Fruit fly (Drosophila melanogaster) whole organism, embryonic: Measurements from ENCODE around the gene CG6726.

ENCODE experiments used
- Antp ChIP-seq: fragments of 200-800 bp; sonication (Bioruptor generic); optimal IDR thresholded peaks from 3 replicates; lab custom pipeline; 2016; ENCODE audit warnings: missing biosample characterization, missing genetic modification characterization
- CG10147 ChIP-seq: fragments of 200-800 bp; sonication (Bioruptor generic); optimal IDR thresholded peaks from 2 replicates; lab custom pipeline; 2019; ENCODE audit warnings: missing biosample characterization, mild to moderate bottlenecking, missing genetic modification characterization, moderate library complexity
- CG10209 ChIP-seq: fragments of 200-800 bp; sonication (Bioruptor generic); optimal IDR thresholded peaks from 3 replicates; lab custom pipeline; 2017; ENCODE audit warnings: missing biosample characterization, mild to moderate bottlenecking, missing genetic modification characterization, missing genetic modification reagents
- CG10267 ChIP-seq: fragments of 200-800 bp; sonication (Bioruptor generic); optimal IDR thresholded peaks from 2 replicates; lab custom pipeline; 2018; ENCODE audit warnings: missing biosample characterization, mild to moderate bottlenecking, missing genetic modification characterization, moderate library complexity
- CG10366 ChIP-seq: fragments of 200-800 bp; sonication (Bioruptor generic); IDR thresholded peaks from 2 replicates; pipeline ENCODE4 v1.3.6; 2022; ENCODE audit warnings: missing biosample characterization, missing genetic modification characterization
- CG10543 ChIP-seq: fragments of 200-800 bp; sonication (Bioruptor generic); optimal IDR thresholded peaks from 3 replicates; lab custom pipeline; 2017; ENCODE audit warnings: missing biosample characterization, mild to moderate bottlenecking, missing genetic modification characterization, moderate library complexity
- CG10654 ChIP-seq: fragments of 200-800 bp; sonication (Bioruptor generic); optimal IDR thresholded peaks from 2 replicates; lab custom pipeline; 2016; ENCODE audit warnings: missing biosample characterization, missing genetic modification characterization
- CG12155 ChIP-seq: fragments of 200-800 bp; sonication (Bioruptor generic); optimal IDR thresholded peaks from 3 replicates; lab custom pipeline; 2016; ENCODE audit warnings: missing biosample characterization, missing genetic modification characterization
- CG12391 ChIP-seq: fragments of 200-800 bp; sonication (Bioruptor generic); optimal IDR thresholded peaks from 3 replicates; lab custom pipeline; 2018; ENCODE audit warnings: missing biosample characterization, mild to moderate bottlenecking, missing genetic modification characterization, moderate library complexity
- CG14667 ChIP-seq: fragments of 200-800 bp; sonication (Bioruptor generic); IDR thresholded peaks from 2 replicates; pipeline ENCODE4 v1.3.6; 2022; ENCODE audit warnings: missing biosample characterization, missing genetic modification characterization
- CG15269 ChIP-seq: fragments of 200-800 bp; sonication (Bioruptor generic); optimal IDR thresholded peaks from 2 replicates; lab custom pipeline; 2018; ENCODE audit warnings: missing biosample characterization, mild to moderate bottlenecking, missing genetic modification characterization, moderate library complexity
- CG15696 ChIP-seq: fragments of 200-800 bp; sonication (Bioruptor generic); optimal IDR thresholded peaks from 2 replicates; lab custom pipeline; 2019; ENCODE audit warnings: missing biosample characterization, mild to moderate bottlenecking, missing genetic modification characterization, moderate library complexity
- CG16863 ChIP-seq: fragments of 200-800 bp; sonication (Bioruptor generic); optimal IDR thresholded peaks from 3 replicates; lab custom pipeline; 2016; ENCODE audit warnings: missing biosample characterization, missing genetic modification characterization
- CG3407 ChIP-seq: fragments of 200-800 bp; sonication (Bioruptor generic); optimal IDR thresholded peaks from 2 replicates; lab custom pipeline; 2018; ENCODE audit warnings: missing biosample characterization, mild to moderate bottlenecking, missing genetic modification characterization
- CG34376 ChIP-seq: fragments of 200-800 bp; sonication (Bioruptor generic); optimal IDR thresholded peaks from 2 replicates; lab custom pipeline; 2018; ENCODE audit warnings: missing biosample characterization, mild to moderate bottlenecking, missing genetic modification characterization
- CG4820 ChIP-seq: fragments of 200-800 bp; sonication (Bioruptor generic); optimal IDR thresholded peaks from 3 replicates; lab custom pipeline; 2016; ENCODE audit warnings: missing biosample characterization, missing genetic modification characterization
- CG6654 ChIP-seq: fragments of 200-800 bp; sonication (Bioruptor generic); optimal IDR thresholded peaks from 2 replicates; lab custom pipeline; 2017; ENCODE audit warnings: missing biosample characterization, mild to moderate bottlenecking, missing genetic modification characterization
- CG7357 ChIP-seq: fragments of 200-800 bp; sonication (Bioruptor generic); IDR thresholded peaks from 3 replicates; pipeline ENCODE4 v1.3.6; 2022; ENCODE audit warnings: missing biosample characterization, missing genetic modification characterization
- CG7556 ChIP-seq: fragments of 200-800 bp; sonication (Bioruptor generic); optimal IDR thresholded peaks from 2 replicates; lab custom pipeline; 2017; ENCODE audit warnings: missing biosample characterization, mild to moderate bottlenecking, missing genetic modification characterization
- CG7987 ChIP-seq: fragments of 200-800 bp; sonication (Bioruptor generic); optimal IDR thresholded peaks from 2 replicates; lab custom pipeline; 2018; ENCODE audit warnings: missing biosample characterization, mild to moderate bottlenecking, missing genetic modification characterization, moderate library complexity
- CG8765 ChIP-seq: fragments of 200-800 bp; sonication (Bioruptor generic); IDR thresholded peaks from 2 replicates; pipeline ENCODE4 v1.3.6; 2022; ENCODE audit warnings: missing biosample characterization, missing genetic modification characterization
- CG9932 ChIP-seq: fragments of 200-800 bp; sonication (Bioruptor generic); IDR thresholded peaks from 2 replicates; pipeline ENCODE4 v1.3.6; 2022; ENCODE audit warnings: missing biosample characterization, missing genetic modification characterization
- Camta ChIP-seq: fragments of 200-800 bp; sonication (Bioruptor generic); optimal IDR thresholded peaks from 2 replicates; lab custom pipeline; 2016; ENCODE audit warnings: missing biosample characterization, missing genetic modification characterization
- Hey ChIP-seq: fragments of 200-800 bp; sonication (Bioruptor generic); optimal IDR thresholded peaks from 3 replicates; lab custom pipeline; 2018; ENCODE audit warnings: missing biosample characterization, mild to moderate bottlenecking, missing genetic modification characterization
- Mrtf ChIP-seq: fragments of 200-800 bp; sonication (Bioruptor generic); IDR thresholded peaks from 3 replicates; pipeline ENCODE4 v1.3.6; 2022; ENCODE audit warnings: missing biosample characterization, missing genetic modification characterization
- NK7.1 ChIP-seq: fragments of 200-800 bp; sonication (Bioruptor generic); optimal IDR thresholded peaks from 3 replicates; lab custom pipeline; 2016; ENCODE audit warnings: missing biosample characterization, missing genetic modification characterization
- Neu2 ChIP-seq: fragments of 200-800 bp; sonication (Bioruptor generic); optimal IDR thresholded peaks from 3 replicates; lab custom pipeline; 2016; ENCODE audit warnings: missing biosample characterization, missing genetic modification characterization, borderline replicate concordance
- Xrp1 ChIP-seq: fragments of 200-800 bp; sonication (Bioruptor generic); IDR thresholded peaks from 2 replicates; pipeline ENCODE4 v1.3.6; 2022; ENCODE audit warnings: missing biosample characterization, missing genetic modification characterization
- ase ChIP-seq: fragments of 200-800 bp; sonication (Bioruptor generic); IDR thresholded peaks from 3 replicates; pipeline ENCODE4 v1.3.6; 2022; ENCODE audit warnings: missing biosample characterization, missing genetic modification characterization
- bab2 ChIP-seq: fragments of 200-800 bp; sonication (Bioruptor generic); optimal IDR thresholded peaks from 2 replicates; lab custom pipeline; 2016; ENCODE audit warnings: missing biosample characterization, missing genetic modification characterization
- bbx ChIP-seq: fragments of 200-800 bp; sonication (Bioruptor generic); IDR thresholded peaks from 2 replicates; pipeline ENCODE4 v1.3.6; 2022; ENCODE audit warnings: missing biosample characterization, missing genetic modification characterization; ENCODE audit not compliant: partially characterized antibody
- bigmax ChIP-seq: fragments of 200-800 bp; sonication (Bioruptor generic); optimal IDR thresholded peaks from 2 replicates; lab custom pipeline; 2018; ENCODE audit warnings: missing biosample characterization, mild to moderate bottlenecking, missing genetic modification characterization
- chn ChIP-seq: fragments of 200-800 bp; sonication (Bioruptor generic); optimal IDR thresholded peaks from 2 replicates; lab custom pipeline; 2016; ENCODE audit warnings: missing biosample characterization, missing genetic modification characterization
- dpn ChIP-seq, 2 experiments: fragments of 200-800 bp; sonication (Bioruptor generic); optimal IDR thresholded peaks; 3 replicates each; lab custom pipeline; 2016; ENCODE audit warnings: missing biosample characterization in 2 of 2, missing genetic modification characterization in 2 of 2
- fu2 ChIP-seq: fragments of 200-800 bp; sonication (Bioruptor generic); optimal IDR thresholded peaks from 2 replicates; lab custom pipeline; 2016; ENCODE audit warnings: missing biosample characterization, missing genetic modification characterization
- grau ChIP-seq: fragments of 200-800 bp; optimal IDR thresholded peaks from 3 replicates; lab custom pipeline; 2019; ENCODE audit warnings: missing biosample characterization, mild to moderate bottlenecking, missing genetic modification characterization, moderate library complexity
- hth ChIP-seq: fragments of >200 bp; optimal IDR thresholded peaks from 2 replicates; lab custom pipeline; 2017; ENCODE audit warnings: inconsistent platforms
- lab ChIP-seq: fragments of 200-800 bp; sonication (Bioruptor generic); optimal IDR thresholded peaks from 3 replicates; lab custom pipeline; 2017; ENCODE audit warnings: missing biosample characterization, missing genetic modification characterization, mild to moderate bottlenecking, moderate library complexity, missing genetic modification reagents
- lmd ChIP-seq: fragments of 200-800 bp; sonication (Bioruptor generic); IDR thresholded peaks from 2 replicates; pipeline ENCODE4 v1.3.6; 2022; ENCODE audit warnings: missing biosample characterization, missing genetic modification characterization
- lov ChIP-seq, 2 experiments: fragments of 200-800 bp in 1 of 2; fragments of >200 bp in 1 of 2; sonication (Bioruptor generic) in 1 of 2; IDR thresholded peaks in 1 of 2; optimal IDR thresholded peaks in 1 of 2; 2 replicates in 1 of 2; 3 replicates in 1 of 2; pipeline versions ENCODE4 v1.3.6 to Lab custom; 2017 to 2022; ENCODE audit warnings: missing biosample characterization in 1 of 2, missing genetic modification characterization in 1 of 2
- mld ChIP-seq: fragments of 200-800 bp; sonication (Bioruptor generic); IDR thresholded peaks from 3 replicates; pipeline ENCODE4 v1.3.6; 2022; ENCODE audit warnings: missing biosample characterization, missing genetic modification characterization; ENCODE audit not compliant: partially characterized antibody
- nerfin-1 ChIP-seq: fragments of 200-800 bp; sonication (Bioruptor generic); optimal IDR thresholded peaks from 3 replicates; lab custom pipeline; 2019; ENCODE audit warnings: missing biosample characterization, mild to moderate bottlenecking, missing genetic modification characterization, moderate library complexity
- onecut ChIP-seq: fragments of 200-800 bp; sonication (Bioruptor generic); IDR thresholded peaks from 2 replicates; pipeline ENCODE4 v1.3.6; 2022; ENCODE audit warnings: missing biosample characterization, missing genetic modification characterization
- org-1 ChIP-seq: fragments of 200-800 bp; sonication (Bioruptor generic); optimal IDR thresholded peaks from 2 replicates; lab custom pipeline; 2017; ENCODE audit warnings: missing biosample characterization, missing genetic modification characterization
- peb ChIP-seq: fragments of 200-800 bp; sonication (Bioruptor generic); IDR thresholded peaks from 2 replicates; pipeline ENCODE4 v1.3.6; 2022; ENCODE audit warnings: missing biosample characterization, missing genetic modification characterization
- psq ChIP-seq: fragments of 200-800 bp; sonication (Bioruptor generic); optimal IDR thresholded peaks from 2 replicates; lab custom pipeline; 2017; ENCODE audit warnings: missing biosample characterization, missing genetic modification characterization
- sr ChIP-seq: fragments of 200-800 bp; sonication (Bioruptor generic); IDR thresholded peaks from 3 replicates; pipeline ENCODE4 v1.3.6; 2022; ENCODE audit warnings: missing biosample characterization, missing genetic modification characterization
- tio ChIP-seq: fragments of 200-800 bp; sonication (Bioruptor generic); optimal IDR thresholded peaks from 2 replicates; lab custom pipeline; 2017; ENCODE audit warnings: missing biosample characterization, missing genetic modification characterization, inconsistent platforms
- unpg ChIP-seq: fragments of 200-800 bp; sonication (Bioruptor generic); optimal IDR thresholded peaks from 3 replicates; lab custom pipeline; 2018; ENCODE audit warnings: missing biosample characterization, mild to moderate bottlenecking, missing genetic modification characterization, moderate library complexity
- vfl ChIP-seq: fragments of 200-800 bp; sonication (Bioruptor generic); optimal IDR thresholded peaks from 2 replicates; lab custom pipeline; 2016; ENCODE audit warnings: missing biosample characterization, missing genetic modification characterization

CG6726 gene

DNA sequence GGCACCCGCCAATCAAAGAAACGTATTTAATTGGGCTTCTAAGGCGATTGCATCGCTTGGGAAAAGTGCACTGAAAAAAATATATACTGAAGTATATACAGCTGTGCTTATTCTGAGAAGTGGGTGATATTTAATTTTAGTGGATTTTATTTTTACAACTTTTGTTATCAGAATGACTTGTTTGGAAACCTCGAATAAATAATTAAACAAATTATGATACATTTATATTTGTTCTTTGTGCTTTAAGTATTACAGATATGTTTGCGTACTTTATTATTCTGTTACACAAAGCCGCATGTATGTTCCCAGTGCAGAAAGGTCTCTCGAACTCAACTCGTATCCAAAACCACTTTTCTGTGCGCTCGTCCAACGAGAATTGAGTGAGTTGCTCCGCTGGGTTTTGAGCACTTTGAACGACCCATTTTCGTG is 42.8 kb upstream of the CG6726 start (continued):
- TF ChIP-seq CG6654 (GFP tag; lab: Kevin White, UChicago) (peak; percentile 60), CG15696 (peak; percentile 27), nerfin-1 (tag; lab: Kevin White, UChicago) (peak; percentile 81), onecut (GFP tag; lab: Robert Waterston, UW) (peak; percentile 58), CG4820 (GFP tag; lab: Kevin White, UChicago) (peak; percentile 60), psq (GFP tag; lab: Kevin White, UChicago) (peak; percentile 21), hth (no peak), bab2 (peak; percentile 2), CG12155 (GFP tag; lab: Kevin White, UChicago) (peak; percentile 37), Neu2 (GFP tag; lab: Kevin White, UChicago) (no peak), lab (GFP tag; lab: Kevin White, UChicago) (peak; percentile 75), org-1 (GFP tag; lab: Kevin White, UChicago) (peak; percentile 63), Xrp1 (GFP tag; lab: Robert Waterston, UW) (peak; percentile 80), peb (GFP tag; lab: Robert Waterston, UW) (peak; percentile 61), CG9932 (GFP tag; lab: Robert Waterston, UW) (peak; percentile 47; the same call in 1 of the 2 replicates), dpn (GFP tag; optimal IDR thresholded peaks at IDR 0.05; lab: Kevin White, UChicago) (peak; percentile 61 to 69), CG16863 (peak; percentile 40), CG15269 (tag; lab: Kevin White, UChicago) (peak; percentile 85), CG7556 (peak; percentile 84), NK7.1 (peak; percentile 28), Camta (GFP tag; lab: Kevin White, UChicago) (peak; percentile 21), CG10209 (GFP tag; lab: Kevin White, UChicago) (peak; percentile 74), bbx (GFP tag; lab: Robert Waterston, UW) (no peak), bigmax (GFP tag; lab: Kevin White, UChicago) (no peak), CG10267 (tag; lab: Kevin White, UChicago) (peak; percentile 74), fu2 (GFP tag; lab: Kevin White, UChicago) (no peak), CG12391 (tag; lab: Kevin White, UChicago) (peak; percentile 81), Hey (tag; lab: Kevin White, UChicago) (no peak), tio (GFP tag; lab: Kevin White, UChicago) (peak; percentile 58), lov (optimal IDR thresholded peaks at IDR 0.05; lab: Kevin White, UChicago) (no peak), lov (GFP tag; IDR thresholded peaks at IDR 0.05; lab: Robert Waterston, UW) (no peak), CG10543 (GFP tag; lab: Kevin White, UChicago) (peak; percentile 58), CG10366 (GFP tag; lab: Robert Waterston, UW) (peak; percentile 33; the same call in 1 of the 2 replicates), CG7357 (GFP tag; lab: Robert Waterston, UW) (peak; percentile 54; the same call in 1 of the 3 replicates), CG10654 (GFP tag; lab: Kevin White, UChicago) (peak; percentile 41), CG3407 (GFP tag; lab: Kevin White, UChicago) (peak; percentile 31), Antp (GFP tag; lab: Kevin White, UChicago) (peak; percentile 44), sr (no peak), CG8765 (no peak), CG34376 (GFP tag; lab: Kevin White, UChicago) (peak; percentile 34), ase (GFP tag; lab: Robert Waterston, UW) (peak; percentile 56; the same call in 2 of the 3 replicates), vfl (GFP tag; lab: Kevin White, UChicago) (no peak), chn (GFP tag; lab: Kevin White, UChicago) (peak; percentile 31), CG7987 (GFP tag; lab: Kevin White, UChicago) (no peak), CG14667 (peak; percentile 43; the same call in 1 of the 2 replicates), unpg (GFP tag; lab: Kevin White, UChicago) (peak; percentile 88), grau (tag; lab: Kevin White, UChicago) (peak; percentile 83), lmd (peak; percentile 91), CG10147 (peak; percentile 45), mld (GFP tag; lab: Robert Waterston, UW) (no peak), Mrtf (GFP tag; lab: Robert Waterston, UW) (peak; percentile 53; the same call in 1 of the 3 replicates)
